Worm (Caenorhabditis elegans) whole organism, late embryonic: Measurements from ENCODE around the gene F53E2.2.
A peak's percentile ranks its signal among the peaks of the same experiment; 100 is the strongest.

Experiments
- C38D4.7 ChIP-seq: fragments of 200-800 bp; sonication (Bioruptor generic); optimal IDR thresholded peaks from 2 replicates; lab custom pipeline; 2018; ENCODE audit warnings: mild to moderate bottlenecking, missing genetic modification characterization, moderate library complexity, missing compliant biosample characterization
- F13H6.1 ChIP-seq: sonication (generic microtip); optimal IDR thresholded peaks from 2 replicates; lab custom pipeline; 2016; ENCODE audit warnings: missing genetic modification characterization, missing compliant biosample characterization
- K09A11.1 ChIP-seq: sonication (generic microtip); optimal IDR thresholded peaks from 2 replicates; lab custom pipeline; 2017; ENCODE audit warnings: antibody characterized with exemption, mild to moderate bottlenecking, missing genetic modification characterization, missing compliant biosample characterization; ENCODE audit not compliant: insufficient read depth
- T23F11.4 ChIP-seq: fragments of 200-800 bp; sonication (Bioruptor generic); optimal IDR thresholded peaks from 2 replicates; lab custom pipeline; 2018; ENCODE audit warnings: mild to moderate bottlenecking, missing genetic modification characterization, missing compliant biosample characterization
- ahr-1 ChIP-seq: sonication (generic microtip); optimal IDR thresholded peaks from 2 replicates; lab custom pipeline; 2016; ENCODE audit warnings: missing genetic modification characterization, missing compliant biosample characterization
- ama-1 ChIP-seq: fragments of 150-350 bp; optimal IDR thresholded peaks from 2 replicates; lab custom pipeline; 2014
- ceh-2 ChIP-seq: sonication (generic microtip); optimal IDR thresholded peaks from 2 replicates; lab custom pipeline; 2016; ENCODE audit warnings: missing genotype, missing genetic modification characterization, missing compliant biosample characterization
- ceh-30 ChIP-seq: fragments of 150-350 bp; optimal IDR thresholded peaks from 2 replicates; lab custom pipeline; 2014; ENCODE audit warnings: missing biosample characterization, missing genetic modification characterization
- ceh-31 ChIP-seq: sonication (generic microtip); optimal IDR thresholded peaks from 2 replicates; lab custom pipeline; 2016; ENCODE audit warnings: missing genetic modification characterization, missing compliant biosample characterization
- ceh-34 ChIP-seq: sonication (generic microtip); optimal IDR thresholded peaks from 2 replicates; lab custom pipeline; 2016; ENCODE audit warnings: mild to moderate bottlenecking, missing genetic modification characterization, missing compliant biosample characterization
- ceh-45 ChIP-seq: fragments of 200-800 bp; sonication (Bioruptor generic); IDR thresholded peaks from 2 replicates; pipeline ENCODE4 v1.3.6; 2022; ENCODE audit warnings: missing genetic modification reagents, missing genetic modification characterization, missing compliant biosample characterization
- ceh-48 ChIP-seq: sonication (generic microtip); optimal IDR thresholded peaks from 2 replicates; lab custom pipeline; 2016; ENCODE audit warnings: missing genetic modification characterization, inconsistent platforms, missing compliant biosample characterization
- ceh-6 ChIP-seq: fragments of 200-800 bp; sonication (Bioruptor generic); optimal IDR thresholded peaks from 2 replicates; lab custom pipeline; 2018; ENCODE audit warnings: mild to moderate bottlenecking, missing genetic modification characterization, missing compliant biosample characterization
- ceh-9 ChIP-seq: sonication (generic microtip); optimal IDR thresholded peaks from 2 replicates; lab custom pipeline; 2016; ENCODE audit warnings: mild to moderate bottlenecking, missing genetic modification characterization, inconsistent platforms, missing compliant biosample characterization
- dmd-4 ChIP-seq: sonication (generic microtip); optimal IDR thresholded peaks from 2 replicates; lab custom pipeline; 2016; ENCODE audit warnings: borderline replicate concordance, missing genetic modification characterization, missing compliant biosample characterization
- dve-1 ChIP-seq: sonication (generic microtip); optimal IDR thresholded peaks from 2 replicates; lab custom pipeline; 2017; ENCODE audit warnings: antibody characterized with exemption, mild to moderate bottlenecking, missing genetic modification characterization, missing compliant biosample characterization
- elt-2 ChIP-seq: sonication (generic microtip); optimal IDR thresholded peaks from 2 replicates; lab custom pipeline; 2016; ENCODE audit warnings: missing genetic modification reagents, missing genetic modification characterization, missing compliant biosample characterization
- elt-4 ChIP-seq: sonication (generic microtip); optimal IDR thresholded peaks from 2 replicates; lab custom pipeline; 2016; ENCODE audit warnings: missing genetic modification characterization, missing compliant biosample characterization
- ets-4 ChIP-seq: sonication (generic microtip); optimal IDR thresholded peaks from 2 replicates; lab custom pipeline; 2016; ENCODE audit warnings: missing genetic modification characterization, missing compliant biosample characterization
- fax-1 ChIP-seq: sonication (generic microtip); optimal IDR thresholded peaks from 2 replicates; lab custom pipeline; 2016; ENCODE audit warnings: missing genotype, missing genetic modification characterization, missing compliant biosample characterization
- fkh-6 ChIP-seq: sonication (generic microtip); optimal IDR thresholded peaks from 2 replicates; lab custom pipeline; 2016; ENCODE audit warnings: missing genetic modification characterization, missing compliant biosample characterization
- hlh-13 ChIP-seq: fragments of 200-800 bp; sonication (Bioruptor generic); optimal IDR thresholded peaks from 2 replicates; lab custom pipeline; 2018; ENCODE audit warnings: mild to moderate bottlenecking, missing genetic modification characterization, missing compliant biosample characterization
- hlh-15 ChIP-seq: sonication (generic microtip); optimal IDR thresholded peaks from 2 replicates; lab custom pipeline; 2016; ENCODE audit warnings: missing genetic modification characterization, missing compliant biosample characterization
- hlh-8 ChIP-seq: sonication (generic microtip); optimal IDR thresholded peaks from 2 replicates; lab custom pipeline; 2016; ENCODE audit warnings: missing genotype, missing genetic modification characterization, missing compliant biosample characterization
- lim-6 ChIP-seq: sonication (generic microtip); optimal IDR thresholded peaks from 2 replicates; lab custom pipeline; 2016; ENCODE audit warnings: missing genetic modification characterization, missing compliant biosample characterization
- lin-11 ChIP-seq: fragments of 200-800 bp; sonication (Bioruptor generic); optimal IDR thresholded peaks from 2 replicates; lab custom pipeline; 2018; ENCODE audit warnings: mild to moderate bottlenecking, missing genetic modification characterization, missing compliant biosample characterization
- madf-2 ChIP-seq: sonication (generic microtip); optimal IDR thresholded peaks from 2 replicates; lab custom pipeline; 2017; ENCODE audit warnings: missing genetic modification characterization, missing compliant biosample characterization
- mec-3 ChIP-seq: sonication (generic microtip); optimal IDR thresholded peaks from 2 replicates; lab custom pipeline; 2016; ENCODE audit warnings: borderline replicate concordance, missing genetic modification characterization, missing compliant biosample characterization
- nhr-232 ChIP-seq: sonication (generic microtip); optimal IDR thresholded peaks from 2 replicates; lab custom pipeline; 2016; ENCODE audit warnings: missing genetic modification characterization, missing compliant biosample characterization
- odd-2 ChIP-seq: sonication (generic microtip); optimal IDR thresholded peaks from 2 replicates; lab custom pipeline; 2017; ENCODE audit warnings: antibody characterized with exemption, mild to moderate bottlenecking, missing genetic modification characterization, missing compliant biosample characterization
- pat-9 ChIP-seq: fragments of 200-800 bp; sonication (Bioruptor generic); optimal IDR thresholded peaks from 2 replicates; lab custom pipeline; 2018; ENCODE audit warnings: mild to moderate bottlenecking, missing genetic modification characterization, moderate library complexity, missing compliant biosample characterization
- pha-4 ChIP-seq: fragments of 150-350 bp; optimal IDR thresholded peaks from 2 replicates; lab custom pipeline; 2018; ENCODE audit warnings: missing biosample characterization, missing genetic modification reagents, missing genetic modification characterization
- pqm-1 ChIP-seq: sonication (generic microtip); optimal IDR thresholded peaks from 2 replicates; lab custom pipeline; 2016; ENCODE audit warnings: missing genetic modification characterization, missing compliant biosample characterization
- ref-2 ChIP-seq: sonication (generic microtip); optimal IDR thresholded peaks from 2 replicates; lab custom pipeline; 2016; ENCODE audit warnings: missing genetic modification characterization, missing compliant biosample characterization
- tbx-2 ChIP-seq: sonication (generic microtip); optimal IDR thresholded peaks from 2 replicates; lab custom pipeline; 2016; ENCODE audit warnings: missing genetic modification characterization, missing compliant biosample characterization
- tbx-7 ChIP-seq: sonication (generic microtip); optimal IDR thresholded peaks from 2 replicates; lab custom pipeline; 2016; ENCODE audit warnings: missing genotype, missing genetic modification characterization, missing compliant biosample characterization
- unc-3 ChIP-seq, 2 experiments: fragments of 200-800 bp in 1 of 2; sonication (Bioruptor generic) in 1 of 2; sonication (generic microtip) in 1 of 2; conservative IDR thresholded peaks in 1 of 2; optimal IDR thresholded peaks in 1 of 2; 2 replicates each; pipeline versions ENCODE4 v1.3.6 to Lab custom; 2016 to 2022; ENCODE audit warnings: missing compliant biosample characterization in 2 of 2, missing genetic modification characterization in 2 of 2, missing genetic modification reagents in 1 of 2
- unc-42 ChIP-seq: sonication (generic microtip); optimal IDR thresholded peaks from 2 replicates; lab custom pipeline; 2016; ENCODE audit warnings: missing genotype, missing genetic modification characterization, missing compliant biosample characterization
- unc-86 ChIP-seq: sonication (generic microtip); optimal IDR thresholded peaks from 2 replicates; lab custom pipeline; 2016; ENCODE audit warnings: missing genetic modification characterization, missing compliant biosample characterization
- ztf-16 ChIP-seq: sonication (generic microtip); optimal IDR thresholded peaks from 2 replicates; lab custom pipeline; 2017; ENCODE audit warnings: missing genetic modification characterization, missing compliant biosample characterization

The F53E2.2 gene

ce11 chrV:1494469-1494868, 19.6 kb downstream of the F53E2.2 start, which contains the start of gene spig-7:
Gene spig-7 (plus strand): TSS chrV:1494769.
- TF ChIP-seq unc-86 (no peak), fkh-6 (no peak), ceh-34 (tag; lab: Kevin White, UChicago) (no peak), ztf-16 (tag; lab: Kevin White, UChicago) (no peak), tbx-7 (tag; lab: Kevin White, UChicago) (no peak), pha-4 (tag; lab: Kevin White, UChicago) (no peak), C38D4.7 (no peak), ets-4 (no peak)
- TF ChIP-seq, all 69 proteins: peak for 0

ce11 chrV:1495334-1495733, 20.4 kb downstream of the F53E2.2 start, which contains the start of gene C38C3.3:
Gene C38C3.3 (plus strand): TSS chrV:1495634.
- TF ChIP-seq tbx-2 (no peak), ama-1 (no peak), mec-3 (tag; lab: Kevin White, UChicago) (no peak), pqm-1 (no peak), elt-4 (tag; lab: Kevin White, UChicago) (no peak), lim-6 (tag; lab: Kevin White, UChicago) (no peak), hlh-8 (tag; lab: Kevin White, UChicago) (no peak), fax-1 (no peak), K09A11.1 (tag; lab: Kevin White, UChicago) (no peak), ceh-31 (tag; lab: Kevin White, UChicago) (no peak), ref-2 (tag; lab: Kevin White, UChicago) (no peak), lin-11 (tag; lab: Kevin White, UChicago) (no peak), ceh-30 (tag; lab: Kevin White, UChicago) (no peak), unc-3 (GFP tag; conservative IDR thresholded peaks at IDR 0.05; lab: Robert Waterston, UW) (no peak), unc-3 (tag; optimal IDR thresholded peaks at IDR 0.05; lab: Kevin White, UChicago) (no peak)

ce11 chrV:1495752-1496151, 20.9 kb downstream of the F53E2.2 start:
- TF ChIP-seq elt-2 (no peak), ref-2 (tag; lab: Kevin White, UChicago) (no peak), ceh-48 (tag; lab: Kevin White, UChicago) (peak; percentile 16), pqm-1 (no peak), fkh-6 (no peak)

- TF ChIP-seq ahr-1 (tag; lab: Kevin White, UChicago), result no peak
- no peak for TF ChIP-seq ceh-45 (GFP tag; lab: Robert Waterston, UW)
- no peak for TF ChIP-seq F13H6.1 (tag; lab: Kevin White, UChicago)
- no peak for TF ChIP-seq ceh-2 (tag; lab: Kevin White, UChicago)
- no peak for TF ChIP-seq unc-86
- TF ChIP-seq ceh-9, result no peak
- TF ChIP-seq T23F11.4 (GFP tag; lab: Kevin White, UChicago), result no peak
- TF ChIP-seq ets-4, result no peak
- no peak for TF ChIP-seq hlh-13 (GFP tag; lab: Kevin White, UChicago)
These were observed 24.3 kb downstream of the F53E2.2 start, which contains the start of gene sru-27 for ce11 chrV:1499140-1499539. Gene sru-27 (plus strand): TSS chrV:1499440.

ce11 chrV:1505995-1506394, 31.1 kb downstream of the F53E2.2 start, which contains the start of gene sru-28:
Gene sru-28 (plus strand): TSS chrV:1506295.
- TF ChIP-seq dmd-4 (tag; lab: Kevin White, UChicago) (no peak), pat-9 (tag; lab: Kevin White, UChicago) (no peak), nhr-232 (tag; lab: Kevin White, UChicago) (no peak), madf-2 (tag; lab: Kevin White, UChicago) (no peak), pqm-1 (no peak), ceh-45 (GFP tag; lab: Robert Waterston, UW) (no peak), ceh-9 (no peak), unc-42 (no peak), elt-2 (no peak), ceh-48 (tag; lab: Kevin White, UChicago) (no peak), pha-4 (tag; lab: Kevin White, UChicago) (no peak), T23F11.4 (GFP tag; lab: Kevin White, UChicago) (no peak), dve-1 (tag; lab: Kevin White, UChicago) (no peak), ceh-6 (GFP tag; lab: Kevin White, UChicago) (no peak), fax-1 (no peak), elt-4 (tag; lab: Kevin White, UChicago) (no peak), odd-2 (tag; lab: Kevin White, UChicago) (no peak), hlh-15 (tag; lab: Kevin White, UChicago) (no peak), ceh-31 (tag; lab: Kevin White, UChicago) (no peak)
- TF ChIP-seq, all 69 proteins: peak for 0
